Worm (Caenorhabditis elegans) whole organism, L3 larva: ENCODE results near the gene gpcp-2.

ENCODE experiments used
- ZK546.5 ChIP-seq: sonication (generic microtip); optimal IDR thresholded peaks from 2 replicates; lab custom pipeline; 2017; ENCODE audit warnings: missing biosample characterization, missing genetic modification characterization
- ama-1 ChIP-seq: fragments of 150-350 bp; optimal IDR thresholded peaks from 2 replicates; lab custom pipeline; 2018
- daf-12 ChIP-seq: fragments of 150-350 bp; optimal IDR thresholded peaks from 2 replicates; lab custom pipeline; 2014; ENCODE audit warnings: missing biosample characterization, missing genetic modification reagents, missing genetic modification characterization
- egl-27 ChIP-seq: sonication (generic microtip); optimal IDR thresholded peaks from 4 replicates; lab custom pipeline; 2017; ENCODE audit warnings: missing biosample characterization, missing genetic modification reagents, missing genetic modification characterization
- egl-5 ChIP-seq: fragments of 150-350 bp; optimal IDR thresholded peaks from 2 replicates; lab custom pipeline; 2017; ENCODE audit warnings: missing biosample characterization, missing genetic modification reagents, missing genetic modification characterization, inconsistent platforms
- jun-1 ChIP-seq: fragments of 150-350 bp; optimal IDR thresholded peaks from 2 replicates; lab custom pipeline; 2014; ENCODE audit warnings: missing biosample characterization, missing genetic modification reagents, missing genetic modification characterization
- lin-39 ChIP-seq: fragments of 150-350 bp; optimal IDR thresholded peaks from 2 replicates; lab custom pipeline; 2018; ENCODE audit warnings: missing biosample characterization, missing genetic modification reagents, missing genetic modification characterization
- nhr-11 ChIP-seq: fragments of 150-350 bp; optimal IDR thresholded peaks from 2 replicates; lab custom pipeline; 2014; ENCODE audit warnings: missing biosample characterization, missing genetic modification characterization
- nhr-23 ChIP-seq: fragments of 150-350 bp; optimal IDR thresholded peaks from 2 replicates; lab custom pipeline; 2014; ENCODE audit warnings: missing biosample characterization, missing genetic modification reagents, missing genetic modification characterization
- nhr-237 ChIP-seq: fragments of 150-350 bp; optimal IDR thresholded peaks from 2 replicates; lab custom pipeline; 2014; ENCODE audit warnings: missing biosample characterization, missing genetic modification characterization
- pha-4 ChIP-seq: fragments of 150-350 bp; optimal IDR thresholded peaks from 2 replicates; lab custom pipeline; 2014; ENCODE audit warnings: missing biosample characterization, missing genetic modification reagents, missing genetic modification characterization
- snpc-4 ChIP-seq: fragments of 150-350 bp; optimal IDR thresholded peaks from 2 replicates; lab custom pipeline; 2014; ENCODE audit warnings: missing biosample characterization, missing genetic modification characterization
- zag-1 ChIP-seq: fragments of 150-350 bp; optimal IDR thresholded peaks from 2 replicates; lab custom pipeline; 2014; ENCODE audit warnings: missing biosample characterization, missing genetic modification characterization
- ztf-4 ChIP-seq: fragments of 150-350 bp; optimal IDR thresholded peaks from 2 replicates; lab custom pipeline; 2014; ENCODE audit warnings: missing biosample characterization, missing genetic modification characterization

DNA sequence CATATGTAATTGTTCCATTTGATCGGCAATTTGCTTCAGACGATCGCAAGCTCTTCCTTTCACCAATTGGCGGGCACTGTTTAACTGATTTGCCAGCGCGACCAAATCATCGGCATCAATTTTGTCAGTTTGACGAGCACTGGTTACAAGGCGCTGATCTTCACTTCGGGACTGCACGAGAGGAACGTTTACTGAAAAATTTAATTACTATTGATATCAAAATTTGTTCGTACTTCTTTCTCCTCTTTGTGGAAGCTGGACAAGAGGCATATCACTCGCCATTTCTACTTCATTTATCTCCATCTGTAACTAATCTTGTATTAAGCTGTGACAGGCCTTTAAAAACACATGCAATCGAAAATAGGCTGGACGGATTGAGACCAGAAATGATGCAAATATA, 35.3 kb downstream of the gpcp-2 start, which contains the start of gene C08B11.9:
- TF ChIP-seq nhr-237 (tag; lab: Kevin White, UChicago) (no peak), ama-1 (lab: Kevin White, UChicago) (no peak), nhr-23 (tag; lab: Kevin White, UChicago) (no peak), ZK546.5 (tag; lab: Kevin White, UChicago) (no peak), pha-4 (tag; lab: Kevin White, UChicago) (no peak), egl-27 (no peak), zag-1 (tag; lab: Kevin White, UChicago) (no peak), nhr-11 (tag; lab: Kevin White, UChicago) (no peak), lin-39 (tag; lab: Kevin White, UChicago) (no peak), jun-1 (tag; lab: Kevin White, UChicago) (no peak), snpc-4 (tag; lab: Kevin White, UChicago) (no peak), daf-12 (tag; lab: Kevin White, UChicago) (no peak), ztf-4 (tag; lab: Kevin White, UChicago) (no peak), egl-5 (no peak)
